Worm (Caenorhabditis elegans) whole organism, L4/young adult: Measurements from ENCODE around the gene srbc-84.

Experiments used
- W03F9.2 ChIP-seq: fragments of 150-350 bp; optimal IDR thresholded peaks from 2 replicates; lab custom pipeline; 2014; ENCODE audit warnings: missing biosample characterization, missing genetic modification characterization
- dao-5 ChIP-seq: sonication (generic microtip); optimal IDR thresholded peaks from 2 replicates; lab custom pipeline; 2016; ENCODE audit warnings: missing genotype, missing genetic modification characterization, moderate library complexity, missing compliant biosample characterization

- TF ChIP-seq dao-5 (tag; lab: Kevin White, UChicago) (no peak), W03F9.2 (tag; lab: Kevin White, UChicago) (no peak)
Measured at ce11 chrV:16253687-16254086, 45.1 kb upstream of the srbc-84 start, which contains the start of gene gcy-20.
